Fruit fly (Drosophila melanogaster) whole organism, embryonic: ENCODE data around the gene CG10347.

Source experiments
- ATbp ChIP-seq: fragments of 200-800 bp; sonication (Bioruptor generic); optimal IDR thresholded peaks from 2 replicates; lab custom pipeline; 2017; ENCODE audit warnings: missing biosample characterization, mild to moderate bottlenecking, missing genetic modification characterization, missing genetic modification reagents
- B-H1 ChIP-seq: fragments of 200-800 bp; sonication (Bioruptor generic); IDR thresholded peaks from 3 replicates; pipeline ENCODE4 v1.3.6; 2022; ENCODE audit warnings: missing biosample characterization, missing genetic modification characterization
- CG10431 ChIP-seq: fragments of 200-800 bp; sonication (Bioruptor generic); optimal IDR thresholded peaks from 3 replicates; lab custom pipeline; 2018; ENCODE audit warnings: missing biosample characterization, mild to moderate bottlenecking, missing genetic modification characterization
- CG10654 ChIP-seq: fragments of 200-800 bp; sonication (Bioruptor generic); optimal IDR thresholded peaks from 2 replicates; lab custom pipeline; 2016; ENCODE audit warnings: missing biosample characterization, missing genetic modification characterization
- CG10979 ChIP-seq: fragments of 200-800 bp; sonication (Bioruptor generic); optimal IDR thresholded peaks from 2 replicates; lab custom pipeline; 2018; ENCODE audit warnings: missing biosample characterization, mild to moderate bottlenecking, missing genetic modification characterization, moderate library complexity
- CG12104 ChIP-seq: fragments of 200-800 bp; sonication (Bioruptor generic); optimal IDR thresholded peaks from 3 replicates; lab custom pipeline; 2016; ENCODE audit warnings: missing biosample characterization, missing genetic modification characterization
- CG13624 ChIP-seq: fragments of 200-800 bp; sonication (Bioruptor generic); optimal IDR thresholded peaks from 2 replicates; lab custom pipeline; 2016; ENCODE audit warnings: missing biosample characterization, missing genetic modification characterization
- CG17361 ChIP-seq: fragments of 200-800 bp; sonication (Bioruptor generic); IDR thresholded peaks from 3 replicates; pipeline ENCODE4 v1.3.6; 2022; ENCODE audit warnings: missing biosample characterization, missing genetic modification characterization
- CG17802 ChIP-seq: fragments of 200-800 bp; sonication (Bioruptor generic); optimal IDR thresholded peaks from 2 replicates; lab custom pipeline; 2018; ENCODE audit warnings: missing biosample characterization, mild to moderate bottlenecking, missing genetic modification characterization, moderate library complexity
- CG18476 ChIP-seq: fragments of 200-800 bp; sonication (Bioruptor generic); optimal IDR thresholded peaks from 2 replicates; lab custom pipeline; 2016; ENCODE audit warnings: missing biosample characterization, mild to moderate bottlenecking, missing genetic modification characterization
- CG2678 ChIP-seq: fragments of 200-800 bp; sonication (Bioruptor generic); optimal IDR thresholded peaks from 3 replicates; lab custom pipeline; 2019; ENCODE audit warnings: missing biosample characterization, mild to moderate bottlenecking, missing genetic modification characterization, moderate library complexity
- CG4820 ChIP-seq: fragments of 200-800 bp; sonication (Bioruptor generic); optimal IDR thresholded peaks from 3 replicates; lab custom pipeline; 2016; ENCODE audit warnings: missing biosample characterization, missing genetic modification characterization
- CG6854 ChIP-seq: fragments of 200-800 bp; sonication (Bioruptor generic); optimal IDR thresholded peaks from 3 replicates; lab custom pipeline; 2017; ENCODE audit warnings: missing biosample characterization, mild to moderate bottlenecking, missing genetic modification characterization
- CG7357 ChIP-seq: fragments of 200-800 bp; sonication (Bioruptor generic); IDR thresholded peaks from 3 replicates; pipeline ENCODE4 v1.3.6; 2022; ENCODE audit warnings: missing biosample characterization, missing genetic modification characterization
- CG8944 ChIP-seq: fragments of 200-800 bp; sonication (Bioruptor generic); optimal IDR thresholded peaks from 3 replicates; lab custom pipeline; 2016; ENCODE audit warnings: missing biosample characterization, missing genetic modification characterization
- CG9932 ChIP-seq: fragments of 200-800 bp; sonication (Bioruptor generic); IDR thresholded peaks from 2 replicates; pipeline ENCODE4 v1.3.6; 2022; ENCODE audit warnings: missing biosample characterization, missing genetic modification characterization
- D19B ChIP-seq: fragments of 200-800 bp; sonication (Bioruptor generic); optimal IDR thresholded peaks from 2 replicates; lab custom pipeline; 2017; ENCODE audit warnings: missing biosample characterization, mild to moderate bottlenecking, missing genetic modification characterization
- Dbx ChIP-seq: fragments of 200-800 bp; sonication (Bioruptor generic); IDR thresholded peaks from 3 replicates; pipeline ENCODE4 v1.3.6; 2022; ENCODE audit warnings: missing biosample characterization, missing genetic modification characterization
- Ets65A ChIP-seq: fragments of 200-800 bp; sonication (Bioruptor generic); peaks from one replicate; lab custom pipeline; 2016; ENCODE audit warnings: missing biosample characterization, missing genetic modification characterization
- H2.0 ChIP-seq: fragments of 200-800 bp; sonication (Bioruptor generic); IDR thresholded peaks from 2 replicates; pipeline ENCODE4 v1.3.6; 2022; ENCODE audit warnings: missing biosample characterization, missing genetic modification characterization
- Hand ChIP-seq: fragments of 200-800 bp; sonication (Bioruptor generic); optimal IDR thresholded peaks from 2 replicates; lab custom pipeline; 2017; ENCODE audit warnings: mild to moderate bottlenecking, missing biosample characterization, missing genetic modification reagents, missing genetic modification characterization
- Hmr ChIP-seq: fragments of 200-800 bp; sonication (Bioruptor generic); optimal IDR thresholded peaks from 3 replicates; lab custom pipeline; 2017; ENCODE audit warnings: mild to moderate bottlenecking, missing biosample characterization, missing genetic modification reagents, missing genetic modification characterization
- Hr78 ChIP-seq, 2 experiments: fragments of 200-800 bp in 1 of 2; fragments of >200 bp in 1 of 2; sonication (Bioruptor generic) in 1 of 2; optimal IDR thresholded peaks; 2 replicates each; lab custom pipeline; 2017 to 2019; ENCODE audit warnings: missing biosample characterization in 2 of 2, missing genetic modification characterization in 2 of 2, mild to moderate bottlenecking in 1 of 2, moderate library complexity in 1 of 2
- Nf-YA ChIP-seq: fragments of 200-800 bp; sonication (Bioruptor generic); IDR thresholded peaks from 2 replicates; pipeline ENCODE4 v1.3.6; 2022; ENCODE audit warnings: missing biosample characterization, missing genetic modification characterization
- Sox102F ChIP-seq: fragments of 200-800 bp; sonication (Bioruptor generic); optimal IDR thresholded peaks from 2 replicates; lab custom pipeline; 2018; ENCODE audit warnings: missing biosample characterization, mild to moderate bottlenecking, missing genetic modification characterization, moderate library complexity
- amos ChIP-seq: fragments of 200-800 bp; sonication (Bioruptor generic); IDR thresholded peaks from 2 replicates; pipeline ENCODE4 v1.3.6; 2022; ENCODE audit warnings: missing biosample characterization, missing genetic modification characterization; ENCODE audit not compliant: partially characterized antibody
- ash1 ChIP-seq: fragments of 200-800 bp; sonication (Bioruptor generic); optimal IDR thresholded peaks from 2 replicates; lab custom pipeline; 2018; ENCODE audit warnings: missing biosample characterization, mild to moderate bottlenecking, missing genetic modification characterization
- az2 ChIP-seq: fragments of 200-800 bp; sonication (Bioruptor generic); optimal IDR thresholded peaks from 3 replicates; lab custom pipeline; 2016; ENCODE audit warnings: missing biosample characterization, missing genetic modification characterization
- bcd ChIP-seq: fragments of 200-800 bp; sonication (Bioruptor generic); optimal IDR thresholded peaks from 2 replicates; lab custom pipeline; 2017; ENCODE audit warnings: missing biosample characterization, mild to moderate bottlenecking, missing genetic modification characterization
- bowl ChIP-seq: fragments of 200-800 bp; sonication (Bioruptor generic); IDR thresholded peaks from 2 replicates; pipeline ENCODE4 v1.3.6; 2022; ENCODE audit warnings: missing biosample characterization, missing genetic modification characterization
- bsh ChIP-seq, 2 experiments: fragments of 200-800 bp; sonication (Bioruptor generic); optimal IDR thresholded peaks; 2 replicates each; lab custom pipeline; 2017 to 2018; ENCODE audit warnings: mild to moderate bottlenecking in 2 of 2, missing biosample characterization in 2 of 2, missing genetic modification characterization in 2 of 2, moderate library complexity in 1 of 2
- caup ChIP-seq: fragments of 200-800 bp; sonication (Bioruptor generic); optimal IDR thresholded peaks from 3 replicates; lab custom pipeline; 2017; ENCODE audit warnings: missing biosample characterization, mild to moderate bottlenecking, missing genetic modification characterization, moderate library complexity; ENCODE audit not compliant: severe bottlenecking
- chif ChIP-seq, 2 experiments: fragments of 200-800 bp; sonication (Bioruptor generic); optimal IDR thresholded peaks; 3 replicates each; lab custom pipeline; 2016; ENCODE audit warnings: missing biosample characterization in 2 of 2, missing genetic modification characterization in 2 of 2
- chinmo ChIP-seq: fragments of 200-800 bp; sonication (Bioruptor generic); IDR thresholded peaks from 4 replicates; pipeline ENCODE4 v1.3.6; 2022; ENCODE audit warnings: missing biosample characterization, missing genetic modification characterization; ENCODE audit not compliant: partially characterized antibody
- chn ChIP-seq: fragments of 200-800 bp; sonication (Bioruptor generic); optimal IDR thresholded peaks from 2 replicates; lab custom pipeline; 2016; ENCODE audit warnings: missing biosample characterization, missing genetic modification characterization
- ci ChIP-seq: fragments of 200-800 bp; sonication (Bioruptor generic); IDR thresholded peaks from 3 replicates; pipeline ENCODE4 v1.3.6; 2022; ENCODE audit warnings: missing biosample characterization, missing genetic modification characterization
- crc ChIP-seq: fragments of 200-800 bp; sonication (Bioruptor generic); optimal IDR thresholded peaks from 2 replicates; lab custom pipeline; 2016; ENCODE audit warnings: missing biosample characterization, missing genetic modification characterization
- dan ChIP-seq: fragments of 200-800 bp; sonication (Bioruptor generic); IDR thresholded peaks from 2 replicates; pipeline ENCODE4 v1.3.6; 2022; ENCODE audit warnings: missing biosample characterization, missing genetic modification characterization
- dmrt99B ChIP-seq: fragments of 200-800 bp; sonication (Bioruptor generic); optimal IDR thresholded peaks from 2 replicates; lab custom pipeline; 2018; ENCODE audit warnings: missing biosample characterization, mild to moderate bottlenecking, missing genetic modification characterization, moderate library complexity
- fru ChIP-seq: fragments of >200 bp; optimal IDR thresholded peaks from 2 replicates; lab custom pipeline; 2017
- grau ChIP-seq: fragments of 200-800 bp; optimal IDR thresholded peaks from 3 replicates; lab custom pipeline; 2019; ENCODE audit warnings: missing biosample characterization, mild to moderate bottlenecking, missing genetic modification characterization, moderate library complexity
- ham ChIP-seq: fragments of 200-800 bp; sonication (Bioruptor generic); IDR thresholded peaks from 2 replicates; pipeline ENCODE4 v1.3.6; 2022; ENCODE audit warnings: missing biosample characterization, missing genetic modification characterization
- her ChIP-seq: fragments of 200-800 bp; sonication (Bioruptor generic); optimal IDR thresholded peaks from 2 replicates; lab custom pipeline; 2016; ENCODE audit warnings: missing biosample characterization, missing genetic modification characterization
- lola ChIP-seq, 3 experiments: fragments of >200 bp in 2 of 3; fragments of 200-800 bp in 1 of 3; sonication (Bioruptor generic) in 1 of 3; optimal IDR thresholded peaks; 2 replicates each; lab custom pipeline; 2017 to 2019; ENCODE audit warnings: missing biosample characterization in 3 of 3, missing genetic modification characterization in 3 of 3, mild to moderate bottlenecking in 1 of 3, moderate library complexity in 1 of 3
- mld ChIP-seq: fragments of 200-800 bp; sonication (Bioruptor generic); IDR thresholded peaks from 3 replicates; pipeline ENCODE4 v1.3.6; 2022; ENCODE audit warnings: missing biosample characterization, missing genetic modification characterization; ENCODE audit not compliant: partially characterized antibody
- nerfin-2 ChIP-seq: fragments of 200-800 bp; sonication (Bioruptor generic); IDR thresholded peaks from 2 replicates; pipeline ENCODE4 v1.3.6; 2022; ENCODE audit warnings: missing biosample characterization, missing genetic modification characterization; ENCODE audit not compliant: partially characterized antibody
- peb ChIP-seq: fragments of 200-800 bp; sonication (Bioruptor generic); IDR thresholded peaks from 2 replicates; pipeline ENCODE4 v1.3.6; 2022; ENCODE audit warnings: missing biosample characterization, missing genetic modification characterization
- psq ChIP-seq: fragments of 200-800 bp; sonication (Bioruptor generic); optimal IDR thresholded peaks from 2 replicates; lab custom pipeline; 2017; ENCODE audit warnings: missing biosample characterization, missing genetic modification characterization
- ssp ChIP-seq: fragments of 200-800 bp; sonication (Bioruptor generic); IDR thresholded peaks from 2 replicates; pipeline ENCODE4 v1.3.6; 2022; ENCODE audit warnings: missing biosample characterization, missing genetic modification characterization
- stwl ChIP-seq: fragments of 200-800 bp; sonication (Bioruptor generic); optimal IDR thresholded peaks from 3 replicates; lab custom pipeline; 2018; ENCODE audit warnings: missing biosample characterization, mild to moderate bottlenecking, missing genetic modification characterization, moderate library complexity
- trh ChIP-seq: fragments of 200-800 bp; sonication (Bioruptor generic); optimal IDR thresholded peaks from 2 replicates; lab custom pipeline; 2016; ENCODE audit warnings: missing biosample characterization, missing genetic modification characterization

The CG10347 gene

dm6 chrX:11806196-11806595, 48.5 kb downstream of the CG10347 start (continued):
- TF ChIP-seq CG12104 (no peak), CG10654 (GFP tag; lab: Kevin White, UChicago) (no peak), bcd (no peak), Hr78 (GFP tag; optimal IDR thresholded peaks at IDR 0.05; lab: Kevin White, UChicago) (no peak), Hand (peak; percentile 21), ci (peak; percentile 67; the same call in 2 of the 3 replicates), chinmo (GFP tag; lab: Robert Waterston, UW) (peak; percentile 76; the same call in 1 of the 4 replicates), stwl (tag; lab: Kevin White, UChicago) (peak; percentile 72), CG2678 (tag; lab: Kevin White, UChicago) (no peak), CG4820 (GFP tag; lab: Kevin White, UChicago) (no peak), D19B (GFP tag; lab: Kevin White, UChicago) (no peak), dan (GFP tag; lab: Robert Waterston, UW) (no peak), Sox102F (no peak), peb (GFP tag; lab: Robert Waterston, UW) (no peak), Dbx (GFP tag; lab: Robert Waterston, UW) (no peak), Ets65A (GFP tag; lab: Kevin White, UChicago) (peak; percentile 65), chif (GFP tag; optimal IDR thresholded peaks at IDR 0.05; lab: Kevin White, UChicago) (no peak), CG10431 (no peak), psq (GFP tag; lab: Kevin White, UChicago) (no peak), ATbp (GFP tag; lab: Kevin White, UChicago) (peak; percentile 3), caup (peak; percentile 43), Hmr (GFP tag; lab: Kevin White, UChicago) (peak; percentile 47), CG8944 (no peak), az2 (GFP tag; lab: Kevin White, UChicago) (no peak), crc (no peak), CG10979 (tag; lab: Kevin White, UChicago) (no peak), ash1 (GFP tag; lab: Kevin White, UChicago) (no peak), ham (no peak), trh (GFP tag; lab: Kevin White, UChicago) (no peak), grau (tag; lab: Kevin White, UChicago) (peak; percentile 6), CG17361 (no peak), CG17802 (tag; lab: Kevin White, UChicago) (no peak), CG18476 (GFP tag; lab: Kevin White, UChicago) (no peak), CG13624 (GFP tag; lab: Kevin White, UChicago) (no peak), nerfin-2 (no peak), fru (lab: Kevin White, UChicago) (no peak), CG9932 (GFP tag; lab: Robert Waterston, UW) (peak; percentile 45; the same call in 1 of the 2 replicates), bowl (GFP tag; lab: Robert Waterston, UW) (no peak), chn (no peak), mld (GFP tag; lab: Robert Waterston, UW) (no peak), B-H1 (GFP tag; lab: Robert Waterston, UW) (no peak), her (no peak), ssp (GFP tag; lab: Robert Waterston, UW) (no peak), Nf-YA (no peak), lola (GFP tag; optimal IDR thresholded peaks at IDR 0.05; lab: Kevin White, UChicago) (no peak), bsh (GFP tag; optimal IDR thresholded peaks at IDR 0.05; lab: Kevin White, UChicago) (peak in 1 of 2 experiments; percentile 3), dmrt99B (no peak), CG6854 (GFP tag; lab: Kevin White, UChicago) (no peak), H2.0 (no peak), CG7357 (GFP tag; lab: Robert Waterston, UW) (no peak), amos (0 out of 2 replicates have a peak, but pooled peaks have one; percentile 21)
